Worm (Caenorhabditis elegans) whole organism, young adult: ENCODE measurements around the gene srlf-30.

Experiments
- B0261.1 ChIP-seq: sonication (generic microtip); optimal IDR thresholded peaks from 2 replicates; lab custom pipeline; 2016; ENCODE audit warnings: mild to moderate bottlenecking, missing genetic modification characterization, moderate library complexity, missing compliant biosample characterization
- F22D6.2 ChIP-seq: sonication (generic microtip); optimal IDR thresholded peaks from 2 replicates; lab custom pipeline; 2016; ENCODE audit warnings: mild to moderate bottlenecking, missing genetic modification characterization, missing compliant biosample characterization
- Y56A3A.18 ChIP-seq: fragments of 200-800 bp; sonication (Bioruptor generic); IDR thresholded peaks from 2 replicates; pipeline ENCODE4 v1.3.6; 2022; ENCODE audit warnings: missing genetic modification reagents, missing genetic modification characterization, missing compliant biosample characterization
- aptf-3 ChIP-seq: fragments of 200-800 bp; sonication (Bioruptor generic); IDR thresholded peaks from 2 replicates; pipeline ENCODE4 v1.3.6; 2022; ENCODE audit warnings: missing genetic modification characterization, missing compliant biosample characterization
- gei-17 ChIP-seq: fragments of 200-800 bp; sonication (Bioruptor generic); optimal IDR thresholded peaks from 2 replicates; lab custom pipeline; 2018; ENCODE audit warnings: mild to moderate bottlenecking, missing genetic modification characterization, missing compliant biosample characterization
- hrde-1 ChIP-seq: sonication (generic microtip); optimal IDR thresholded peaks from 2 replicates; lab custom pipeline; 2016; ENCODE audit warnings: missing genetic modification characterization, mild to moderate bottlenecking, missing compliant biosample characterization, moderate library complexity, missing genotype, missing genetic modification reagents, borderline replicate concordance
- lag-1 ChIP-seq: fragments of 200-800 bp; sonication (Bioruptor generic); IDR thresholded peaks from 2 replicates; pipeline ENCODE4 v1.3.6; 2022; ENCODE audit warnings: missing genetic modification reagents, missing genetic modification characterization, missing compliant biosample characterization
- lin-35 ChIP-seq, 3 experiments: fragments of 150-350 bp in 2 of 3; sonication (generic microtip) in 1 of 3; optimal IDR thresholded peaks; 2 replicates each; lab custom pipeline; 2014 to 2018; ENCODE audit warnings: missing biosample characterization in 3 of 3, missing genetic modification characterization in 3 of 3, missing genetic modification reagents in 3 of 3
- mcd-1 ChIP-seq: fragments of 200-800 bp; sonication (Bioruptor generic); IDR thresholded peaks from 2 replicates; pipeline ENCODE4 v1.3.6; 2022; ENCODE audit warnings: missing genetic modification reagents, missing genetic modification characterization, missing compliant biosample characterization
- rcor-1 ChIP-seq: fragments of 200-800 bp; sonication (Bioruptor generic); IDR thresholded peaks from 2 replicates; pipeline ENCODE4 v1.3.6; 2022; ENCODE audit warnings: missing genetic modification reagents, missing genetic modification characterization, missing compliant biosample characterization

DNA sequence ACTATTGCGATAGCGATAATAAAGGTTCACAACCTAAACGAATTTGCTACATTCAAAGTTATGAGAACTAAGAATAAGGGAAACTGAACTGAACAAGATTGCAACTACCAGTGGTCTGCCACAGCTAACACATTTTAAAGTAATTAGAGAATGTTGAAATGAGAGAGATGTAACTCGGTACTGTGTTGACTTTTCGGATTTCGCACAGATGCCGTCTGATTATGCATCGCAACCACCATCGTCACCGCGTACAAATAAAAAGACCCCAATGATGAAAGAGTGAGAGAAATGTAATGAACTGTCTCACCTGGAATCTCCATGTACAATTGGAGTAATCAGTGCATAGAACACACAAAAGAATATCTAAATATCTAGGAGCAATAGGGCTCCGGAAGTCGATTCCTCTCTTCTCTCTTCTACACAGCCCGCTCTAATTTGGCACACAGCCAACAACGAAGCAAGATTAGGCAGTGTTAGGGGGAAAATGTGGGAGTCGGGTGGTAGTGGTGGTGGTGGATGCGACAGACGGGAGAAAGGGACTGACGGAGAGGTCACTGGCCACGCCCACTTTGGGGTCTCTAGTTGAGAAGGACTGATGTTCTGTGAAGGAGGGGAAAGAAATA, 31.4 kb upstream of the srlf-30 start, which contains the start of gene F13E9.11:
- TF ChIP-seq gei-17 (GFP tag; lab: Kevin White, UChicago): no peak
- no peak for TF ChIP-seq rcor-1 (GFP tag; lab: Robert Waterston, UW)
- no peak for TF ChIP-seq F22D6.2 (tag; lab: Kevin White, UChicago)
- no peak for TF ChIP-seq B0261.1 (tag; lab: Kevin White, UChicago)
- no peak for TF ChIP-seq mcd-1
- TF ChIP-seq aptf-3 (GFP tag; lab: Robert Waterston, UW): no peak
- no peak for TF ChIP-seq lin-35 (GFP tag; optimal IDR thresholded peaks at IDR 0.05; lab: Kevin White, UChicago)
- TF ChIP-seq Y56A3A.18 (GFP tag; lab: Robert Waterston, UW): no peak
- TF ChIP-seq hrde-1: no peak
- no peak for TF ChIP-seq lag-1 (GFP tag; lab: Robert Waterston, UW)
